Worm (Caenorhabditis elegans) whole organism, L3 larva: ENCODE measurements around the gene C25H3.15.

Experiments
- ZK546.5 ChIP-seq: sonication (generic microtip); optimal IDR thresholded peaks from 2 replicates; lab custom pipeline; 2017; ENCODE audit warnings: missing biosample characterization, missing genetic modification characterization
- aly-2 ChIP-seq: fragments of 150-350 bp; optimal IDR thresholded peaks from 2 replicates; lab custom pipeline; 2014; ENCODE audit warnings: missing biosample characterization, missing genetic modification characterization
- ama-1 ChIP-seq: fragments of 150-350 bp; optimal IDR thresholded peaks from 2 replicates; lab custom pipeline; 2018
- egl-27 ChIP-seq: sonication (generic microtip); optimal IDR thresholded peaks from 4 replicates; lab custom pipeline; 2017; ENCODE audit warnings: missing biosample characterization, missing genetic modification reagents, missing genetic modification characterization
- elt-1 ChIP-seq: fragments of 150-350 bp; optimal IDR thresholded peaks from 2 replicates; lab custom pipeline; 2014; ENCODE audit warnings: missing biosample characterization, missing genetic modification characterization
- elt-3 ChIP-seq, 3 experiments: fragments of 150-350 bp in 1 of 3; sonication (generic microtip) in 2 of 3; optimal IDR thresholded peaks; 2 replicates in 2 of 3; 4 replicates in 1 of 3; lab custom pipeline; 2014 to 2017; ENCODE audit warnings: missing biosample characterization in 3 of 3, missing genetic modification characterization in 3 of 3
- jun-1 ChIP-seq: fragments of 150-350 bp; optimal IDR thresholded peaks from 2 replicates; lab custom pipeline; 2014; ENCODE audit warnings: missing biosample characterization, missing genetic modification reagents, missing genetic modification characterization
- nhr-237 ChIP-seq: fragments of 150-350 bp; optimal IDR thresholded peaks from 2 replicates; lab custom pipeline; 2014; ENCODE audit warnings: missing biosample characterization, missing genetic modification characterization
- nhr-77 ChIP-seq: fragments of 150-350 bp; optimal IDR thresholded peaks from 2 replicates; lab custom pipeline; 2014; ENCODE audit warnings: missing biosample characterization, missing genetic modification characterization
- unc-39 ChIP-seq: sonication (generic microtip); optimal IDR thresholded peaks from 4 replicates; lab custom pipeline; 2017; ENCODE audit warnings: missing biosample characterization, missing genetic modification characterization
- unc-62 ChIP-seq: fragments of 150-350 bp; sonication (generic microtip); optimal IDR thresholded peaks from 4 replicates; lab custom pipeline; 2014; ENCODE audit warnings: missing biosample characterization, missing genetic modification reagents, missing genetic modification characterization
- ztf-11 ChIP-seq: fragments of 150-350 bp; optimal IDR thresholded peaks from 2 replicates; lab custom pipeline; 2014; ENCODE audit warnings: missing biosample characterization, missing genetic modification characterization

- TF ChIP-seq egl-27 (tag; lab: Kevin White, UChicago) = no peak
- TF ChIP-seq aly-2 (tag; lab: Kevin White, UChicago) = no peak
- no peak for TF ChIP-seq unc-62 (GFP tag; lab: Kevin White, UChicago)
- no peak for TF ChIP-seq elt-1 (tag; lab: Kevin White, UChicago)
- no peak for TF ChIP-seq elt-3 (tag; optimal IDR thresholded peaks at IDR 0.05; lab: Kevin White, UChicago)
- TF ChIP-seq nhr-77 (tag; lab: Kevin White, UChicago) = no peak
- no peak for TF ChIP-seq nhr-237 (tag; lab: Kevin White, UChicago)
- no peak for TF ChIP-seq ztf-11 (tag; lab: Kevin White, UChicago)
- no peak for TF ChIP-seq ama-1 (lab: Kevin White, UChicago)
- no peak for TF ChIP-seq unc-39 (tag; lab: Kevin White, UChicago)
- TF ChIP-seq ZK546.5 (tag; lab: Kevin White, UChicago) = no peak
- TF ChIP-seq jun-1 (tag; lab: Kevin White, UChicago) = no peak
Measured at ce11 chrII:5707532-5707931, 42.4 kb downstream of the C25H3.15 start, which contains the start of gene osta-2.
